Fruit fly (Drosophila melanogaster) whole organism, embryonic: Measurements from ENCODE around the gene Rpt5.
A peak's percentile ranks its signal among the peaks of the same experiment; 100 is the strongest.

Experiments
- BEAF-32 ChIP-seq: fragments of 200-800 bp; sonication (Bioruptor generic); optimal IDR thresholded peaks from 3 replicates; lab custom pipeline; 2017; ENCODE audit warnings: missing biosample characterization, missing genetic modification characterization, mild to moderate bottlenecking, moderate library complexity, missing genetic modification reagents
- CG10267 ChIP-seq: fragments of 200-800 bp; sonication (Bioruptor generic); optimal IDR thresholded peaks from 2 replicates; lab custom pipeline; 2018; ENCODE audit warnings: missing biosample characterization, mild to moderate bottlenecking, missing genetic modification characterization, moderate library complexity
- CG15696 ChIP-seq: fragments of 200-800 bp; sonication (Bioruptor generic); optimal IDR thresholded peaks from 2 replicates; lab custom pipeline; 2019; ENCODE audit warnings: missing biosample characterization, mild to moderate bottlenecking, missing genetic modification characterization, moderate library complexity
- CG1602 ChIP-seq: fragments of 200-800 bp; sonication (Bioruptor generic); optimal IDR thresholded peaks from 3 replicates; lab custom pipeline; 2016; ENCODE audit warnings: missing biosample characterization, missing genetic modification characterization
- CG1603 ChIP-seq: fragments of 200-800 bp; sonication (Bioruptor generic); optimal IDR thresholded peaks from 2 replicates; lab custom pipeline; 2019; ENCODE audit warnings: missing biosample characterization, mild to moderate bottlenecking, missing genetic modification characterization, moderate library complexity
- CG16813 ChIP-seq: fragments of 200-800 bp; sonication (Bioruptor generic); IDR thresholded peaks from 3 replicates; pipeline ENCODE4 v1.3.6; 2022; ENCODE audit warnings: missing biosample characterization, missing genetic modification characterization; ENCODE audit not compliant: partially characterized antibody
- CG17385 ChIP-seq: fragments of 200-800 bp; sonication (Bioruptor generic); optimal IDR thresholded peaks from 3 replicates; lab custom pipeline; 2018; ENCODE audit warnings: missing biosample characterization, mild to moderate bottlenecking, missing genetic modification characterization
- CG18764 ChIP-seq: fragments of 200-800 bp; sonication (Bioruptor generic); optimal IDR thresholded peaks from 3 replicates; lab custom pipeline; 2016; ENCODE audit warnings: missing biosample characterization, missing genetic modification characterization
- CG2199 ChIP-seq: fragments of 200-800 bp; sonication (Bioruptor generic); IDR thresholded peaks from 3 replicates; pipeline ENCODE4 v1.3.6; 2022; ENCODE audit warnings: missing biosample characterization, missing genetic modification characterization
- CG2889 ChIP-seq: fragments of 200-800 bp; sonication (Bioruptor generic); IDR thresholded peaks from 3 replicates; pipeline ENCODE4 v1.3.6; 2022; ENCODE audit warnings: missing biosample characterization, missing genetic modification characterization
- CG33213 ChIP-seq: fragments of 200-800 bp; sonication (Bioruptor generic); optimal IDR thresholded peaks from 3 replicates; lab custom pipeline; 2016; ENCODE audit warnings: missing biosample characterization, missing genetic modification characterization
- CG34376 ChIP-seq: fragments of 200-800 bp; sonication (Bioruptor generic); optimal IDR thresholded peaks from 2 replicates; lab custom pipeline; 2018; ENCODE audit warnings: missing biosample characterization, mild to moderate bottlenecking, missing genetic modification characterization
- CG3995 ChIP-seq: fragments of 200-800 bp; sonication (Bioruptor generic); optimal IDR thresholded peaks from 3 replicates; lab custom pipeline; 2016; ENCODE audit warnings: missing biosample characterization, missing genetic modification characterization
- CG4424 ChIP-seq: fragments of 200-800 bp; sonication (Bioruptor generic); optimal IDR thresholded peaks from 3 replicates; lab custom pipeline; 2016; ENCODE audit warnings: missing biosample characterization, missing genetic modification characterization
- CG4617 ChIP-seq: fragments of 200-800 bp; sonication (Bioruptor generic); optimal IDR thresholded peaks from 3 replicates; lab custom pipeline; 2016; ENCODE audit warnings: missing biosample characterization, missing genetic modification characterization, borderline replicate concordance
- CG4854 ChIP-seq: fragments of 200-800 bp; sonication (Bioruptor generic); optimal IDR thresholded peaks from 2 replicates; lab custom pipeline; 2016; ENCODE audit warnings: missing biosample characterization, missing genetic modification characterization, inconsistent platforms
- CG5180 ChIP-seq: fragments of 200-800 bp; sonication (Bioruptor generic); optimal IDR thresholded peaks from 3 replicates; lab custom pipeline; 2017; ENCODE audit warnings: missing biosample characterization, missing genetic modification characterization, mild to moderate bottlenecking, moderate library complexity, missing genetic modification reagents
- CG6175 ChIP-seq: fragments of 200-800 bp; sonication (Bioruptor generic); IDR thresholded peaks from 3 replicates; pipeline ENCODE4 v1.3.6; 2022; ENCODE audit warnings: missing biosample characterization, missing genetic modification characterization
- CG8388 ChIP-seq: fragments of 200-800 bp; sonication (Bioruptor generic); optimal IDR thresholded peaks from 2 replicates; lab custom pipeline; 2019; ENCODE audit warnings: missing biosample characterization, mild to moderate bottlenecking, missing genetic modification characterization, moderate library complexity
- CG9215 ChIP-seq: fragments of 200-800 bp; sonication (Bioruptor generic); IDR thresholded peaks from 2 replicates; pipeline ENCODE4 v1.3.6; 2022; ENCODE audit warnings: missing biosample characterization, missing genetic modification characterization
- CG9932 ChIP-seq: fragments of 200-800 bp; sonication (Bioruptor generic); IDR thresholded peaks from 2 replicates; pipeline ENCODE4 v1.3.6; 2022; ENCODE audit warnings: missing biosample characterization, missing genetic modification characterization
- Camta ChIP-seq: fragments of 200-800 bp; sonication (Bioruptor generic); optimal IDR thresholded peaks from 2 replicates; lab custom pipeline; 2016; ENCODE audit warnings: missing biosample characterization, missing genetic modification characterization
- Chrac-16 ChIP-seq: fragments of 200-800 bp; sonication (Bioruptor generic); optimal IDR thresholded peaks from 3 replicates; lab custom pipeline; 2016; ENCODE audit warnings: missing biosample characterization, missing genetic modification characterization
- CoRest ChIP-seq: fragments of 200-800 bp; sonication (Bioruptor generic); optimal IDR thresholded peaks from 3 replicates; lab custom pipeline; 2018; ENCODE audit warnings: missing biosample characterization, mild to moderate bottlenecking, missing genetic modification characterization, moderate library complexity
- D19B ChIP-seq: fragments of 200-800 bp; sonication (Bioruptor generic); optimal IDR thresholded peaks from 2 replicates; lab custom pipeline; 2017; ENCODE audit warnings: missing biosample characterization, mild to moderate bottlenecking, missing genetic modification characterization
- Dfd ChIP-seq, 2 experiments: fragments of >200 bp; optimal IDR thresholded peaks; 2 replicates each; lab custom pipeline; 2017; ENCODE audit warnings: missing biosample characterization in 2 of 2, missing genetic modification characterization in 2 of 2
- Dp ChIP-seq: fragments of 200-800 bp; sonication (Bioruptor generic); optimal IDR thresholded peaks from 2 replicates; lab custom pipeline; 2018; ENCODE audit warnings: missing biosample characterization, mild to moderate bottlenecking, missing genetic modification characterization, moderate library complexity
- Drgx ChIP-seq: fragments of 200-800 bp; sonication (Bioruptor generic); IDR thresholded peaks from 2 replicates; pipeline ENCODE4 v1.3.6; 2022; ENCODE audit warnings: missing biosample characterization, missing genetic modification characterization
- Gsc ChIP-seq: fragments of 200-800 bp; sonication (Bioruptor generic); IDR thresholded peaks from 2 replicates; pipeline ENCODE4 v1.3.6; 2022; ENCODE audit warnings: missing biosample characterization, missing genetic modification characterization
- H15 ChIP-seq: fragments of 200-800 bp; sonication (Bioruptor generic); IDR thresholded peaks from 3 replicates; pipeline ENCODE4 v1.3.6; 2022; ENCODE audit warnings: missing biosample characterization, missing genetic modification characterization
- Lhr ChIP-seq: fragments of 200-800 bp; sonication (Bioruptor generic); optimal IDR thresholded peaks from 3 replicates; lab custom pipeline; 2017; ENCODE audit warnings: mild to moderate bottlenecking, missing biosample characterization, missing genetic modification reagents, missing genetic modification characterization
- Ravus ChIP-seq: fragments of 200-800 bp; sonication (Bioruptor generic); IDR thresholded peaks from 2 replicates; pipeline ENCODE4 v1.3.6; 2022; ENCODE audit warnings: missing biosample characterization, missing genetic modification characterization
- Six4 ChIP-seq: fragments of 200-800 bp; sonication (Bioruptor generic); optimal IDR thresholded peaks from 2 replicates; lab custom pipeline; 2016; ENCODE audit warnings: missing biosample characterization, missing genetic modification characterization
- Trl ChIP-seq, 3 experiments: fragments of >200 bp in 2 of 3; fragments of 200-800 bp in 1 of 3; sonication (Bioruptor generic) in 1 of 3; optimal IDR thresholded peaks; 2 replicates in 1 of 3; 3 replicates in 2 of 3; lab custom pipeline; 2016 to 2017; ENCODE audit warnings: missing biosample characterization in 1 of 3, missing genetic modification characterization in 1 of 3
- abd-A ChIP-seq: fragments of 200-800 bp; sonication (Bioruptor generic); optimal IDR thresholded peaks from 3 replicates; lab custom pipeline; 2019; ENCODE audit warnings: missing biosample characterization, mild to moderate bottlenecking, missing genetic modification characterization, moderate library complexity
- aop ChIP-seq: fragments of 200-800 bp; sonication (Bioruptor generic); IDR thresholded peaks from 2 replicates; pipeline ENCODE4 v1.3.6; 2022; ENCODE audit warnings: missing biosample characterization, missing genetic modification characterization
- bcd ChIP-seq: fragments of 200-800 bp; sonication (Bioruptor generic); optimal IDR thresholded peaks from 2 replicates; lab custom pipeline; 2017; ENCODE audit warnings: missing biosample characterization, mild to moderate bottlenecking, missing genetic modification characterization
- bsh ChIP-seq, 2 experiments: fragments of 200-800 bp; sonication (Bioruptor generic); optimal IDR thresholded peaks; 2 replicates each; lab custom pipeline; 2017 to 2018; ENCODE audit warnings: mild to moderate bottlenecking in 2 of 2, missing biosample characterization in 2 of 2, missing genetic modification characterization in 2 of 2, moderate library complexity in 1 of 2
- fu2 ChIP-seq: fragments of 200-800 bp; sonication (Bioruptor generic); optimal IDR thresholded peaks from 2 replicates; lab custom pipeline; 2016; ENCODE audit warnings: missing biosample characterization, missing genetic modification characterization
- h ChIP-seq: fragments of >200 bp; optimal IDR thresholded peaks from 2 replicates; lab custom pipeline; 2017
- ham ChIP-seq: fragments of 200-800 bp; sonication (Bioruptor generic); IDR thresholded peaks from 2 replicates; pipeline ENCODE4 v1.3.6; 2022; ENCODE audit warnings: missing biosample characterization, missing genetic modification characterization
- jing ChIP-seq: fragments of 200-800 bp; sonication (Bioruptor generic); optimal IDR thresholded peaks from 2 replicates; lab custom pipeline; 2018; ENCODE audit warnings: missing biosample characterization, mild to moderate bottlenecking, missing genetic modification characterization
- maf-S ChIP-seq: fragments of 200-800 bp; sonication (Bioruptor generic); optimal IDR thresholded peaks from 2 replicates; lab custom pipeline; 2016; ENCODE audit warnings: missing biosample characterization, missing genetic modification characterization
- nom ChIP-seq: fragments of 200-800 bp; sonication (Bioruptor generic); optimal IDR thresholded peaks from 2 replicates; lab custom pipeline; 2017; ENCODE audit warnings: missing biosample characterization, missing genetic modification characterization, mild to moderate bottlenecking, moderate library complexity, missing genetic modification reagents
- pros ChIP-seq: fragments of 200-800 bp; sonication (Bioruptor generic); optimal IDR thresholded peaks from 3 replicates; lab custom pipeline; 2019; ENCODE audit warnings: missing biosample characterization, mild to moderate bottlenecking, missing genetic modification characterization, moderate library complexity
- salm ChIP-seq: fragments of 200-800 bp; sonication (Bioruptor generic); optimal IDR thresholded peaks from 2 replicates; lab custom pipeline; 2018; ENCODE audit warnings: missing biosample characterization, mild to moderate bottlenecking, missing genetic modification characterization
- slou ChIP-seq: fragments of 200-800 bp; sonication (Bioruptor generic); optimal IDR thresholded peaks from 3 replicates; lab custom pipeline; 2016; ENCODE audit warnings: missing biosample characterization, missing genetic modification characterization
- sqz ChIP-seq: fragments of 200-800 bp; sonication (Bioruptor generic); optimal IDR thresholded peaks from 3 replicates; lab custom pipeline; 2018; ENCODE audit warnings: missing biosample characterization, mild to moderate bottlenecking, missing genetic modification characterization
- z ChIP-seq: fragments of 200-800 bp; sonication (Bioruptor generic); IDR thresholded peaks from 3 replicates; pipeline ENCODE4 v1.3.6; 2022; ENCODE audit warnings: missing biosample characterization, missing genetic modification characterization
- zf30C ChIP-seq: fragments of 200-800 bp; sonication (Bioruptor generic); optimal IDR thresholded peaks from 3 replicates; lab custom pipeline; 2018; ENCODE audit warnings: missing biosample characterization, mild to moderate bottlenecking, missing genetic modification characterization

Gene Rpt5

dm6 chr3R:23772808-23773207 is 20.1 kb downstream of the Rpt5 start, which contains the start of gene tst (continued):
- TF ChIP-seq CG16813 (GFP tag; lab: Robert Waterston, UW) (no peak; the same call in 2 of the 3 replicates), salm (tag; lab: Kevin White, UChicago) (peak; percentile 80), Lhr (GFP tag; lab: Kevin White, UChicago) (no peak), CG34376 (GFP tag; lab: Kevin White, UChicago) (peak; percentile 34), z (GFP tag; lab: Robert Waterston, UW) (peak; percentile 59; the same call in 1 of the 3 replicates), abd-A (tag; lab: Kevin White, UChicago) (no peak), BEAF-32 (peak; percentile 55), ham (GFP tag; lab: Robert Waterston, UW) (peak; percentile 79), CG6175 (peak; percentile 88), CG10267 (tag; lab: Kevin White, UChicago) (peak; percentile 89), CG2889 (peak; percentile 93), fu2 (GFP tag; lab: Kevin White, UChicago) (peak; percentile 48), CG9932 (peak; percentile 98), bsh (GFP tag; optimal IDR thresholded peaks at IDR 0.05; lab: Kevin White, UChicago) (peak; percentile 44 to 93), CG3995 (GFP tag; lab: Kevin White, UChicago) (no peak), Gsc (GFP tag; lab: Robert Waterston, UW) (peak; percentile 92), CG8388 (GFP tag; lab: Kevin White, UChicago) (peak; percentile 89), H15 (peak; percentile 97), nom (peak; percentile 51), Camta (GFP tag; lab: Kevin White, UChicago) (peak; percentile 32), CG33213 (GFP tag; lab: Kevin White, UChicago) (peak; percentile 24), bcd (peak; percentile 88), CG18764 (peak; percentile 83), CG1602 (GFP tag; lab: Kevin White, UChicago) (peak; percentile 92), CG9215 (GFP tag; lab: Robert Waterston, UW) (peak; percentile 96), Six4 (GFP tag; lab: Kevin White, UChicago) (peak; percentile 81), jing (GFP tag; lab: Kevin White, UChicago) (peak; percentile 56), D19B (GFP tag; lab: Kevin White, UChicago) (peak; percentile 75), Dp (GFP tag; lab: Kevin White, UChicago) (peak; percentile 20), maf-S (GFP tag; lab: Kevin White, UChicago) (peak; percentile 16), CG1603 (tag; lab: Kevin White, UChicago) (no peak), Chrac-16 (GFP tag; lab: Kevin White, UChicago) (peak; percentile 87), CG5180 (GFP tag; lab: Kevin White, UChicago) (no peak), Trl (optimal IDR thresholded peaks at IDR 0.05; lab: Kevin White, UChicago) (no peak), Trl (GFP tag; optimal IDR thresholded peaks at IDR 0.05; lab: Kevin White, UChicago) (peak; percentile 35), slou (GFP tag; lab: Kevin White, UChicago) (peak; percentile 73), Ravus (GFP tag; lab: Robert Waterston, UW) (peak; percentile 89), aop (peak; percentile 56), Dfd (GFP tag; optimal IDR thresholded peaks at IDR 0.05; lab: Kevin White, UChicago) (no peak), pros (GFP tag; lab: Kevin White, UChicago) (no peak), CG15696 (tag; lab: Kevin White, UChicago) (peak; percentile 90), CG4424 (GFP tag; lab: Kevin White, UChicago) (peak; percentile 93), sqz (GFP tag; lab: Kevin White, UChicago) (no peak), Drgx (GFP tag; lab: Robert Waterston, UW) (peak; percentile 94), zf30C (GFP tag; lab: Kevin White, UChicago) (no peak), h (lab: Kevin White, UChicago) (no peak), CG4854 (GFP tag; lab: Kevin White, UChicago) (no peak), CG4617 (GFP tag; lab: Kevin White, UChicago) (peak; percentile 89), CG2199 (GFP tag; lab: Robert Waterston, UW) (peak; percentile 94), CG17385 (GFP tag; lab: Kevin White, UChicago) (peak; percentile 84), CoRest (tag; lab: Kevin White, UChicago) (peak; percentile 94)
